Fruit fly (Drosophila melanogaster) whole organism, embryonic: ENCODE results near the gene lectin-30A.

Experiments
- Adf1 ChIP-seq: fragments of 200-800 bp; sonication (Bioruptor generic); IDR thresholded peaks from 2 replicates; pipeline ENCODE4 v1.3.6; 2022; ENCODE audit warnings: missing biosample characterization, missing genetic modification characterization
- Atf-2 ChIP-seq: fragments of 200-800 bp; sonication (Bioruptor generic); optimal IDR thresholded peaks from 2 replicates; lab custom pipeline; 2016; ENCODE audit warnings: missing biosample characterization, missing genetic modification characterization
- B-H2 ChIP-seq: fragments of 200-800 bp; sonication (Bioruptor generic); optimal IDR thresholded peaks from 2 replicates; lab custom pipeline; 2018; ENCODE audit warnings: missing biosample characterization, mild to moderate bottlenecking, missing genetic modification characterization
- CG11093 ChIP-seq: fragments of 200-800 bp; sonication (Bioruptor generic); IDR thresholded peaks from 3 replicates; pipeline ENCODE4 v1.3.6; 2022; ENCODE audit warnings: missing biosample characterization, missing genetic modification characterization
- CG11560 ChIP-seq: fragments of 200-800 bp; sonication (Bioruptor generic); IDR thresholded peaks from 3 replicates; pipeline ENCODE4 v1.3.6; 2022; ENCODE audit warnings: missing biosample characterization, missing genetic modification characterization
- CG12104 ChIP-seq: fragments of 200-800 bp; sonication (Bioruptor generic); optimal IDR thresholded peaks from 3 replicates; lab custom pipeline; 2016; ENCODE audit warnings: missing biosample characterization, missing genetic modification characterization
- CG16779 ChIP-seq: fragments of 200-800 bp; sonication (Bioruptor generic); IDR thresholded peaks from 2 replicates; pipeline ENCODE4 v1.3.6; 2022; ENCODE audit warnings: missing biosample characterization, missing genetic modification characterization
- CG16863 ChIP-seq: fragments of 200-800 bp; sonication (Bioruptor generic); optimal IDR thresholded peaks from 3 replicates; lab custom pipeline; 2016; ENCODE audit warnings: missing biosample characterization, missing genetic modification characterization
- CG32532 ChIP-seq: fragments of 200-800 bp; sonication (Bioruptor generic); IDR thresholded peaks from 2 replicates; pipeline ENCODE4 v1.3.6; 2022; ENCODE audit warnings: missing biosample characterization, missing genetic modification characterization
- CG6175 ChIP-seq: fragments of 200-800 bp; sonication (Bioruptor generic); IDR thresholded peaks from 3 replicates; pipeline ENCODE4 v1.3.6; 2022; ENCODE audit warnings: missing biosample characterization, missing genetic modification characterization
- CG6272 ChIP-seq: fragments of 200-800 bp; sonication (Bioruptor generic); IDR thresholded peaks from 2 replicates; pipeline ENCODE4 v1.3.6; 2022; ENCODE audit warnings: missing biosample characterization, missing genetic modification characterization
- CG8290 ChIP-seq, 3 experiments: fragments of 200-800 bp; sonication (Bioruptor generic); optimal IDR thresholded peaks; 2 replicates each; lab custom pipeline; 2016 to 2019; ENCODE audit warnings: missing biosample characterization in 3 of 3, missing genetic modification characterization in 3 of 3, mild to moderate bottlenecking in 2 of 3, moderate library complexity in 1 of 3
- Dfd ChIP-seq, 2 experiments: fragments of >200 bp; optimal IDR thresholded peaks; 2 replicates each; lab custom pipeline; 2017; ENCODE audit warnings: missing biosample characterization in 2 of 2, missing genetic modification characterization in 2 of 2
- Doc3 ChIP-seq: fragments of 200-800 bp; sonication (Bioruptor generic); IDR thresholded peaks from 3 replicates; pipeline ENCODE4 v1.3.6; 2022; ENCODE audit warnings: missing biosample characterization, missing genetic modification characterization; ENCODE audit not compliant: partially characterized antibody
- Drgx ChIP-seq: fragments of 200-800 bp; sonication (Bioruptor generic); IDR thresholded peaks from 2 replicates; pipeline ENCODE4 v1.3.6; 2022; ENCODE audit warnings: missing biosample characterization, missing genetic modification characterization
- Hmr ChIP-seq: fragments of 200-800 bp; sonication (Bioruptor generic); optimal IDR thresholded peaks from 3 replicates; lab custom pipeline; 2017; ENCODE audit warnings: mild to moderate bottlenecking, missing biosample characterization, missing genetic modification reagents, missing genetic modification characterization
- Hr39 ChIP-seq: fragments of >200 bp; optimal IDR thresholded peaks from 2 replicates; lab custom pipeline; 2017
- Med ChIP-seq: fragments of 200-800 bp; sonication (Bioruptor generic); peaks from one replicate; lab custom pipeline; 2016; ENCODE audit warnings: missing biosample characterization, missing genetic modification characterization, mild to moderate bottlenecking, inconsistent platforms, moderate library complexity
- Rfx ChIP-seq: fragments of 200-800 bp; sonication (Bioruptor generic); IDR thresholded peaks from 2 replicates; pipeline ENCODE4 v1.3.6; 2022; ENCODE audit warnings: missing biosample characterization, missing genetic modification characterization
- Tbp ChIP-seq: fragments of >200 bp; optimal IDR thresholded peaks from 2 replicates; lab custom pipeline; 2018; ENCODE audit warnings: missing biosample characterization, missing genetic modification characterization
- YL-1 ChIP-seq: fragments of 200-800 bp; sonication (Bioruptor generic); optimal IDR thresholded peaks from 3 replicates; lab custom pipeline; 2017; ENCODE audit warnings: missing biosample characterization, mild to moderate bottlenecking, missing genetic modification characterization
- aop ChIP-seq: fragments of 200-800 bp; sonication (Bioruptor generic); IDR thresholded peaks from 2 replicates; pipeline ENCODE4 v1.3.6; 2022; ENCODE audit warnings: missing biosample characterization, missing genetic modification characterization
- ato ChIP-seq: fragments of 200-800 bp; sonication (Bioruptor generic); IDR thresholded peaks from 2 replicates; pipeline ENCODE4 v1.3.6; 2022; ENCODE audit warnings: missing biosample characterization, missing genetic modification characterization; ENCODE audit not compliant: partially characterized antibody
- bowl ChIP-seq: fragments of 200-800 bp; sonication (Bioruptor generic); IDR thresholded peaks from 2 replicates; pipeline ENCODE4 v1.3.6; 2022; ENCODE audit warnings: missing biosample characterization, missing genetic modification characterization
- ci ChIP-seq: fragments of 200-800 bp; sonication (Bioruptor generic); IDR thresholded peaks from 3 replicates; pipeline ENCODE4 v1.3.6; 2022; ENCODE audit warnings: missing biosample characterization, missing genetic modification characterization
- hb ChIP-seq: fragments of 200-800 bp; sonication (Bioruptor generic); IDR thresholded peaks from 3 replicates; pipeline ENCODE4 v1.3.6; 2022; ENCODE audit warnings: missing biosample characterization, missing genetic modification characterization; ENCODE audit not compliant: partially characterized antibody
- insv ChIP-seq, 2 experiments: fragments of 200-800 bp; sonication (Bioruptor generic); optimal IDR thresholded peaks; 3 replicates each; lab custom pipeline; 2016 to 2018; ENCODE audit warnings: missing biosample characterization in 2 of 2, missing genetic modification characterization in 2 of 2
- inv ChIP-seq: fragments of 200-800 bp; sonication (Bioruptor generic); IDR thresholded peaks from 2 replicates; pipeline ENCODE4 v1.3.6; 2022; ENCODE audit warnings: missing biosample characterization, missing genetic modification characterization; ENCODE audit not compliant: partially characterized antibody
- lbe ChIP-seq: fragments of 200-800 bp; sonication (Bioruptor generic); optimal IDR thresholded peaks from 2 replicates; lab custom pipeline; 2016; ENCODE audit warnings: missing biosample characterization, mild to moderate bottlenecking, missing genetic modification characterization
- lilli ChIP-seq: fragments of 200-800 bp; sonication (Bioruptor generic); optimal IDR thresholded peaks from 3 replicates; lab custom pipeline; 2016; ENCODE audit warnings: missing biosample characterization, missing genetic modification characterization
- nau ChIP-seq: fragments of 200-800 bp; sonication (Bioruptor generic); optimal IDR thresholded peaks from 3 replicates; lab custom pipeline; 2017; ENCODE audit warnings: missing biosample characterization, mild to moderate bottlenecking, missing genetic modification characterization, missing genetic modification reagents
- nerfin-1 ChIP-seq: fragments of 200-800 bp; sonication (Bioruptor generic); optimal IDR thresholded peaks from 3 replicates; lab custom pipeline; 2019; ENCODE audit warnings: missing biosample characterization, mild to moderate bottlenecking, missing genetic modification characterization, moderate library complexity
- org-1 ChIP-seq: fragments of 200-800 bp; sonication (Bioruptor generic); optimal IDR thresholded peaks from 2 replicates; lab custom pipeline; 2017; ENCODE audit warnings: missing biosample characterization, missing genetic modification characterization
- pan ChIP-seq, 4 experiments: fragments of >200 bp in 3 of 4; fragments of 200-800 bp in 1 of 4; sonication (Bioruptor generic) in 1 of 4; optimal IDR thresholded peaks in 3 of 4; IDR thresholded peaks in 1 of 4; 2 replicates each; pipeline versions ENCODE4 v1.3.6 to Lab custom; 2017 to 2022; ENCODE audit warnings: missing biosample characterization in 2 of 4, missing genetic modification characterization in 2 of 4, mixed read lengths in 1 of 4
- prd ChIP-seq, 3 experiments: fragments of >200 bp in 2 of 3; fragments of 200-800 bp in 1 of 3; sonication (Bioruptor generic) in 1 of 3; optimal IDR thresholded peaks in 2 of 3; IDR thresholded peaks in 1 of 3; 2 replicates in 2 of 3; 3 replicates in 1 of 3; pipeline versions ENCODE4 v1.3.6 to Lab custom; 2017 to 2022; ENCODE audit warnings: missing biosample characterization in 1 of 3, missing genetic modification characterization in 1 of 3
- row ChIP-seq: fragments of 200-800 bp; sonication (Bioruptor generic); IDR thresholded peaks from 3 replicates; pipeline ENCODE4 v1.3.6; 2022; ENCODE audit warnings: missing biosample characterization, missing genetic modification characterization
- shn ChIP-seq: fragments of 200-800 bp; sonication (Bioruptor generic); optimal IDR thresholded peaks from 3 replicates; lab custom pipeline; 2016; ENCODE audit warnings: missing biosample characterization, missing genetic modification characterization
- stc ChIP-seq: fragments of 200-800 bp; sonication (Bioruptor generic); IDR thresholded peaks from 2 replicates; pipeline ENCODE4 v1.3.6; 2022; ENCODE audit warnings: missing biosample characterization, missing genetic modification characterization
- sug ChIP-seq: fragments of 200-800 bp; optimal IDR thresholded peaks from 2 replicates; lab custom pipeline; 2019; ENCODE audit warnings: missing biosample characterization, mild to moderate bottlenecking, missing genetic modification characterization, moderate library complexity
- trh ChIP-seq: fragments of 200-800 bp; sonication (Bioruptor generic); optimal IDR thresholded peaks from 2 replicates; lab custom pipeline; 2016; ENCODE audit warnings: missing biosample characterization, missing genetic modification characterization
- unc-4 ChIP-seq: fragments of 200-800 bp; sonication (Bioruptor generic); IDR thresholded peaks from 2 replicates; pipeline ENCODE4 v1.3.6; 2022; ENCODE audit warnings: missing biosample characterization, missing genetic modification characterization; ENCODE audit not compliant: partially characterized antibody
- wdn ChIP-seq: fragments of 200-800 bp; sonication (Bioruptor generic); IDR thresholded peaks from 2 replicates; pipeline ENCODE4 v1.3.6; 2022; ENCODE audit warnings: missing biosample characterization, missing genetic modification characterization
- z ChIP-seq: fragments of 200-800 bp; sonication (Bioruptor generic); IDR thresholded peaks from 3 replicates; pipeline ENCODE4 v1.3.6; 2022; ENCODE audit warnings: missing biosample characterization, missing genetic modification characterization
- zfh1 ChIP-seq: fragments of 200-800 bp; sonication (Bioruptor generic); IDR thresholded peaks from 3 replicates; pipeline ENCODE4 v1.3.6; 2022; ENCODE audit warnings: missing biosample characterization, missing genetic modification characterization

The lectin-30A gene

DNA sequence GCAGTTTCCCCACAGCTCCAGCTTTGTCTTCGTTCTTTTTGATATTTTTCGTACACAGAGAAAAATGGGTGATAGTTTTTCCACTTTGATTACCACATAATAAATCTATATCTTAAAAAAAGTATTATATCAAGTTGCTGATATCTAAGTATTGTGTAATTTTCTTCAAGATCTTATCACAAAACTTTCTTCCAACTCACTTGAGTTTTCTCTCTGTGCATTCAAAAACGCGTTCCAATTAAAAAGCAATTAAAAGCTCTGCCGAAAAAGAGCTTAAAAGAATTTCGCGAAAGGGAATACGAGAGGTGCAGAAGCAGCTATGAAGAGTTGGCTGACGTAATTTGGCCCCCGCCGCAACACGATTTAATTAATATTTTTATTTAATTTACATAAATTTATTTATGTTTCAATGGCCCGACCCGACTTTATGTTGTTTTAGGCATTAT lies 19.1 kb downstream of the lectin-30A start (continued):
- TF ChIP-seq zfh1 (GFP tag; lab: Robert Waterston, UW) (no peak), YL-1 (GFP tag; lab: Kevin White, UChicago) (no peak), wdn (GFP tag; lab: Robert Waterston, UW) (peak; percentile 37; the same call in 1 of the 2 replicates), nau (GFP tag; lab: Kevin White, UChicago) (no peak), Hmr (GFP tag; lab: Kevin White, UChicago) (peak; percentile 63), lbe (no peak), unc-4 (GFP tag; lab: Robert Waterston, UW) (no peak), CG12104 (GFP tag; lab: Kevin White, UChicago) (no peak)

DNA sequence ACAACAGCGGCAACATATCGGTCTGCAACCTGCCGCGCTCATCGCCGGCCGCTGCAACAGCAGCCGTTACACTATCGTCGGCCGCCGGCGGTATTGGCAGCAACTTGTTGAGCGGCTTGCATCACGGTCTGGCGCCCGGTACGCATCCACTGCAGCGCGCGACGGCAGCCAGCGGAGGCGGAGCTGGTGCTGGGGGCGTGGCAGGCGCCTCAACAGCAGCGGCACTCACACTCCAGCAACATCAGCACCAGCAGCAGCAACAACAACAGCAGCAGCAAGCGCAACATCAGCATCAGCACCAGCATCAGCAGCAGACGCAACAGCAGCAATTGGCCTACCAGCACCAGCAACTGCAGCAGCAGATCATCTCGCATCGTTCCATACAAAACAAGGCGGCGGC lies 20.6 kb downstream of the lectin-30A start:
- TF ChIP-seq bowl (GFP tag; lab: Robert Waterston, UW) (0 out of 2 replicates have a peak, but pooled peaks have one; percentile 17), Doc3 (GFP tag; lab: Robert Waterston, UW) (0 out of 3 replicates have a peak, but pooled peaks have one; percentile 12), inv (0 out of 2 replicates have a peak, but pooled peaks have one; percentile 1), CG6175 (GFP tag; lab: Robert Waterston, UW) (0 out of 3 replicates have a peak, but pooled peaks have one; percentile 36), Hr39 (peak; percentile 23), pan (optimal IDR thresholded peaks at IDR 0.05; lab: Kevin White, UChicago) (no peak), pan (GFP tag; optimal IDR thresholded peaks at IDR 0.05 in 1 of 2, IDR thresholded peaks at IDR 0.05 in 1 of 2) (peak in 1 of 2 experiments; percentile 13), Med (GFP tag; lab: Kevin White, UChicago) (peak; percentile 61), hb (GFP tag; lab: Robert Waterston, UW) (0 out of 3 replicates have a peak, but pooled peaks have one; percentile 34), Dfd (GFP tag; optimal IDR thresholded peaks at IDR 0.05; lab: Kevin White, UChicago) (peak in 1 of 2 experiments; percentile 82), Drgx (GFP tag; lab: Robert Waterston, UW) (no peak), ci (GFP tag; lab: Robert Waterston, UW) (no peak), CG6272 (GFP tag; lab: Robert Waterston, UW) (0 out of 2 replicates have a peak, but pooled peaks have one; percentile 25), CG11560 (tag; lab: Robert Waterston, UW) (0 out of 3 replicates have a peak, but pooled peaks have one; percentile 25), insv (GFP tag; optimal IDR thresholded peaks at IDR 0.05; lab: Kevin White, UChicago) (no peak), Adf1 (GFP tag; lab: Robert Waterston, UW) (no peak)

dm6 chr2L:9231760-9232431 lies 22.8 kb downstream of the lectin-30A start:
- TF ChIP-seq Atf-2 (GFP tag; lab: Kevin White, UChicago): no peak
- TF ChIP-seq Rfx (GFP tag; lab: Robert Waterston, UW): peak; percentile 44; the same call in 1 of the 2 replicates
- TF ChIP-seq Tbp (GFP tag; lab: Kevin White, UChicago): no peak
- TF ChIP-seq CG32532 (GFP tag; lab: Robert Waterston, UW): peak; percentile 34; the same call in 1 of the 2 replicates
- no peak for TF ChIP-seq ato (GFP tag; lab: Robert Waterston, UW)
- TF ChIP-seq trh (GFP tag; lab: Kevin White, UChicago): no peak
- TF ChIP-seq hb (GFP tag; lab: Robert Waterston, UW): no peak
- TF ChIP-seq sug (tag; lab: Kevin White, UChicago): peak; percentile 25
- no peak for TF ChIP-seq z
- TF ChIP-seq CG16863: no peak
- peak; percentile 40; the same call in 1 of the 3 replicates for TF ChIP-seq row (GFP tag; lab: Robert Waterston, UW)
- no peak for TF ChIP-seq aop (GFP tag; lab: Robert Waterston, UW)
- TF ChIP-seq prd (optimal IDR thresholded peaks at IDR 0.05; lab: Kevin White, UChicago): no peak
- 0 out of 3 replicates have a peak, but pooled peaks have one; percentile 12 for TF ChIP-seq prd (GFP tag; IDR thresholded peaks at IDR 0.05; lab: Robert Waterston, UW)
- TF ChIP-seq org-1 (GFP tag; lab: Kevin White, UChicago): no peak
- no peak for TF ChIP-seq shn (GFP tag; lab: Kevin White, UChicago)
- no peak for TF ChIP-seq nerfin-1
- peak; percentile 62 for TF ChIP-seq Med (GFP tag; lab: Kevin White, UChicago)
- TF ChIP-seq lilli (GFP tag; lab: Kevin White, UChicago): no peak
- TF ChIP-seq B-H2: peak; percentile 9
- TF ChIP-seq CG8290 (GFP tag; optimal IDR thresholded peaks at IDR 0.05; lab: Kevin White, UChicago): no peak
- peak in 1 of 2 experiments; percentile 42 for TF ChIP-seq CG8290 (tag; optimal IDR thresholded peaks at IDR 0.05; lab: Kevin White, UChicago)
- 0 out of 3 replicates have a peak, but pooled peaks have one; percentile 30 for TF ChIP-seq CG6175 (GFP tag; lab: Robert Waterston, UW)
- TF ChIP-seq zfh1 (GFP tag; lab: Robert Waterston, UW): no peak
- no peak for TF ChIP-seq stc (GFP tag; lab: Robert Waterston, UW)
- no peak for TF ChIP-seq CG16779 (GFP tag; lab: Robert Waterston, UW)
- 0 out of 3 replicates have a peak, but pooled peaks have one; percentile 23 for TF ChIP-seq CG11093 (GFP tag; lab: Robert Waterston, UW)
